Worm (Caenorhabditis elegans): ENCODE measurements around the gene T01D1.5.

The T01D1.5 gene

DNA sequence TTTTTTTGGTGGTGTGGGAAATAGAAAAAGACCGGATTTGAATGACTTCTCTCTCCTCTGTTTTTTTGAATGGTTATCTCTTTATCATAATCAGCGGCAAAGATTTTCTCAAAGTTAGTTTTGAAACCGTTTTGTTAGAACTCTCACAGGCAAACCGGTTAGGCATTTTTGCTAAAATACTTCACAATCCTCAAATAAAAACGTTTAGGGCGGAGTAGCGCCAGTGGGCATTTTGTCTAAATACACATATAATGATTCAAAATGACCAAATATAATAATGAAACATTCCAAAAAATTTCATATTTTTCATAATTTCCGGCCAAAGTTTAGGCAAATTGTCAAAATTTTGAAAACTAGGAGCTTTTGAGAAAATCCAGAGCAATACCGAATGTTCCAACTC is 13.0 kb downstream of the T01D1.5 start, which contains the start of gene T01D1.3:
Gene T01D1.3 (minus strand): TSS at position 101 of the 400 bp plus-strand sequence.
- TF ChIP-seq ama-1 (optimal IDR thresholded peaks at IDR 0.05) (no peak), scrt-1 (GFP tag; IDR thresholded peaks at IDR 0.05) (no peak), F13C5.2 (tag; optimal IDR thresholded peaks at IDR 0.05) (no peak), tbx-37 (GFP tag; conservative IDR thresholded peaks at IDR 0.05) (no peak), ceh-36 (tag; optimal IDR thresholded peaks at IDR 0.05) (no peak)

DNA sequence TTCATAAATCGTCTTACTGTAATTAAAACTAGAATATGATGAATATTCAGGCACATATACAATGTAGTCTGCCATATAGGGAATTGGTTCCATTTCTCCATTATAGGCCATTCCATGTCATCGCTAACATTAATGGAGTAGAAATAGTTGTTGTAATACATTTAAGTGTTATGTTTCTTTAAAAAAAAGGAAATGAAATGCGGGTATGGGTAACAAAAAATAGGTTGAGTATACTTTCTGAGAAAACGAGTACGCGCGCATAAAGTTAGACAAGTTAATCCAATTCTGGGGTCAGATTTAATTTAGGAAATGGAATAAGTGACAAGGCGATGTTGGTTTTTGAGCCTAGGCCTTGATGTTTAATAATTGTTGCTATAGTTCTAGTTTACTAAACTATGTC is 15.2 kb downstream of the T01D1.5 start, which contains the start of gene T01D1.7:
Gene T01D1.7 (minus strand): TSS at position 101 of the 400 bp plus-strand sequence.
- TF ChIP-seq hnd-1 (tag; optimal IDR thresholded peaks at IDR 0.05), result no peak
- TF ChIP-seq F13C5.2 (tag; optimal IDR thresholded peaks at IDR 0.05), result no peak
- TF ChIP-seq pes-1 (GFP tag; IDR thresholded peaks at IDR 0.05), result no peak
- TF ChIP-seq flt-1 (GFP tag; IDR thresholded peaks at IDR 0.05), result no peak
- no peak for TF ChIP-seq ceh-36 (tag; optimal IDR thresholded peaks at IDR 0.05)
- no peak for TF ChIP-seq tbx-11 (GFP tag; IDR thresholded peaks at IDR 0.05)
- TF ChIP-seq tbx-37 (GFP tag; conservative IDR thresholded peaks at IDR 0.05), result no peak
- TF ChIP-seq scrt-1 (GFP tag; IDR thresholded peaks at IDR 0.05), result no peak
- TF ChIP-seq B0310.2 (tag; optimal IDR thresholded peaks at IDR 0.05), result no peak
- no peak for TF ChIP-seq hmbx-1 (tag; optimal IDR thresholded peaks at IDR 0.05)
- no peak for TF ChIP-seq aly-1 (tag; optimal IDR thresholded peaks at IDR 0.05)
- no peak for TF ChIP-seq hmg-4 (GFP tag; optimal IDR thresholded peaks at IDR 0.05)
- TF ChIP-seq ama-1 (optimal IDR thresholded peaks at IDR 0.05), result no peak
- TF ChIP-seq sea-1 (GFP tag; conservative IDR thresholded peaks at IDR 0.05), result no peak

DNA sequence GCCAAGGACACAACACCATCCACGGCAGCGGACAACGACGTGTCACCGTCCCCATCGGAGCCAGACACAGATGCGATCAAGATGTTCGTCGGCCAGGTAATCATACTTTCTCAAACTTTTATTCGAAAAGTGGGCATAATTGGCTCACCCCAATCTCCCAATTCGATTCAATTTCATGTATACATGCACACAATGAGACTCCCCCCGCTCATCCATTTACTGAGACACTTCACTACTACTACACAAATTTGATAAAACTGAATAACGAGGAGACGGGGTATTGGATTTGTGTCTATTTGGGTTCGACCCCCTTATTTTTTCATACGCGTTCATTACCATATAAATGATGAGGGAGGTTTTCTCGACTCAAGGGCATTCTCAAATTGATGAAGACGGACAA is 25.6 kb downstream of the T01D1.5 start:
- TF ChIP-seq ceh-36 (tag; optimal IDR thresholded peaks at IDR 0.05) (no peak), hmbx-1 (tag; optimal IDR thresholded peaks at IDR 0.05) (no peak), sea-1 (GFP tag; conservative IDR thresholded peaks at IDR 0.05) (no peak), B0310.2 (tag; optimal IDR thresholded peaks at IDR 0.05) (no peak), flt-1 (GFP tag; IDR thresholded peaks at IDR 0.05) (no peak), tbx-11 (GFP tag; IDR thresholded peaks at IDR 0.05) (no peak), pes-1 (GFP tag; IDR thresholded peaks at IDR 0.05) (no peak), ama-1 (optimal IDR thresholded peaks at IDR 0.05) (no peak), ceh-13 (GFP tag; optimal IDR thresholded peaks at IDR 0.05) (no peak)

DNA sequence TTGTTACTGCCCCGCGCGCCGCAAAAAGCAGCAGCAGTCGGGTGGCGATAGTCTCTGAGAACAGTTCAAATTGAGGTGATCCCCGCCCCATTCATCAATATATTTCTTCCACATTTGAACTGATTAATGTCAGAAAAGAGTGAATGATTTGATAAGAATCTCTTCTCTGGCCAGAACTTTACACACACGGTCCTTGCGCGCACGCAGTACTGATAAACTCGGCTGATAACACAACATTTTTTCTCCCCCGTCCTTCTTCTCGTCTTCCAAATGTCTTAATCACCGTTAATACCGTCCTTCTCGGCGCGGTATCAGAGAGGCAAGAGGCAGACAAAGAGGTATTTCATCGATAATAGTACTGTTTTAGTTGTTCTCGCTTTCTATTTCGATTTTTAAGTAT is 26.7 kb downstream of the T01D1.5 start, which contains the start of gene etr-1:
Gene etr-1 (plus strand): TSS at position 193 of the 400 bp plus-strand sequence.
- no peak for TF ChIP-seq sea-1 (GFP tag; conservative IDR thresholded peaks at IDR 0.05)
- no peak for TF ChIP-seq B0310.2 (tag; optimal IDR thresholded peaks at IDR 0.05)
- no peak for TF ChIP-seq pes-1 (GFP tag; IDR thresholded peaks at IDR 0.05)
- TF ChIP-seq hmbx-1 (tag; optimal IDR thresholded peaks at IDR 0.05), result no peak
- TF ChIP-seq hmg-4 (GFP tag; optimal IDR thresholded peaks at IDR 0.05), result no peak
- no peak for TF ChIP-seq ama-1 (optimal IDR thresholded peaks at IDR 0.05)
- TF ChIP-seq tbx-37 (GFP tag; conservative IDR thresholded peaks at IDR 0.05), result no peak
- TF ChIP-seq ets-7 (tag; optimal IDR thresholded peaks at IDR 0.05), result no peak
- no peak for TF ChIP-seq flt-1 (GFP tag; IDR thresholded peaks at IDR 0.05)
- no peak for TF ChIP-seq F13C5.2 (tag; optimal IDR thresholded peaks at IDR 0.05)
- TF ChIP-seq aly-1 (tag; optimal IDR thresholded peaks at IDR 0.05), result no peak
- TF ChIP-seq tbx-11 (GFP tag; IDR thresholded peaks at IDR 0.05), result no peak
- TF ChIP-seq scrt-1 (GFP tag; IDR thresholded peaks at IDR 0.05), result no peak
- no peak for TF ChIP-seq ceh-13 (GFP tag; optimal IDR thresholded peaks at IDR 0.05)
- TF ChIP-seq ceh-36 (tag; optimal IDR thresholded peaks at IDR 0.05), result no peak
- no peak for TF ChIP-seq hnd-1 (tag; optimal IDR thresholded peaks at IDR 0.05)

DNA sequence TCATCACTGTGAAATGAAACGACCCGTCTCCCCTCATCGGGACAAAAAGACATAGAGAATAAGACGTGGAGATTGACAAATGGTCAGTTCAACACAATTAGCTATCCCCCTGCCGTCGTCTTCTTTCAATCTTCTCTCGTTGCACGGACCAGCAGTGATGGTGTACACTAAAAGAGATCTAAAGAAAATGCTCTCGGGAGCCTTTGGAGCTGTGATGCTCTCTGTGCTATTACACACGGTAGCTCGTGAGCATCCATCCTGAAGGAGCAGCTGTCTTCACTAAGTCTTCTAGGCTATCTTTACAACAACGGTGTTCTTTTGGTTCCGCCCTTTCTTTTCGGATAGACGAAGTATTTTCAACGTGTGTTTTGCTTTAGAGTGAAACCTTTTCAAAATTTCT is 27.6 kb downstream of the T01D1.5 start:
- no peak for TF ChIP-seq flt-1 (GFP tag; IDR thresholded peaks at IDR 0.05)
- no peak for TF ChIP-seq tra-4 (tag; optimal IDR thresholded peaks at IDR 0.05)
- TF ChIP-seq ceh-13 (GFP tag; optimal IDR thresholded peaks at IDR 0.05), result no peak
- no peak for TF ChIP-seq sea-1 (GFP tag; conservative IDR thresholded peaks at IDR 0.05)
- TF ChIP-seq hnd-1 (tag; optimal IDR thresholded peaks at IDR 0.05), result no peak
- no peak for TF ChIP-seq tbx-11 (GFP tag; IDR thresholded peaks at IDR 0.05)
- TF ChIP-seq aly-1 (tag; optimal IDR thresholded peaks at IDR 0.05), result no peak
- no peak for TF ChIP-seq B0310.2 (tag; optimal IDR thresholded peaks at IDR 0.05)
- TF ChIP-seq scrt-1 (GFP tag; IDR thresholded peaks at IDR 0.05), result no peak
- no peak for TF ChIP-seq pes-1 (GFP tag; IDR thresholded peaks at IDR 0.05)
- no peak for TF ChIP-seq ets-7 (tag; optimal IDR thresholded peaks at IDR 0.05)
- TF ChIP-seq F13C5.2 (tag; optimal IDR thresholded peaks at IDR 0.05), result no peak
- no peak for TF ChIP-seq tbx-37 (GFP tag; conservative IDR thresholded peaks at IDR 0.05)

DNA sequence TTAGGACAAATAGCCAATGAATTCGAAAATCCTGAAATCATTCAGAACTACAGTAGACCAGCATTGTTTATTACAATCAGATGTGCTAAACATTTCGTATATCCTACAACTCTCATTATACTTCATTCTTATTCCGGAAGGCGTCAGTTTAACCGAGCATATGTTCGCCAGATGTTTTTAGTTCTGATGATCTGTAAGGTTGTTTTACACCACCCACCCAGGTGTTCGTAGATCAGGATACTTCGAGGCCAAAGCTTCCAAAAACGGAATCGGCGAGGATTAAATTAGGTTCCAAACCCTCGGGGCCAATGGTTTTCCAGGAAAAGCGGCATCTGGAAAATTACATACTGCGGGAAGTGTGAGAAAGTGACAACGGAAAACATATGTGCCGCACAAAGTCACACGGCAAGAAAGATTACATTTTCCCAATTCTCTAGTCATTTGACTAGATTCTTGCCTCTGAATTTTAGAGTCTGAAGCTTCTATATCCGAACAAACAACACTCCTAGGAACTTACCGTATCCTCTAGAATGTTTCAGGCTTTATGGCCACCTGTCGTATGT is 28.2 kb downstream of the T01D1.5 start:
- TF ChIP-seq tbx-37 (GFP tag; conservative IDR thresholded peaks at IDR 0.05) (no peak), pes-1 (GFP tag; IDR thresholded peaks at IDR 0.05) (no peak), aly-1 (tag; optimal IDR thresholded peaks at IDR 0.05) (no peak), hnd-1 (tag; optimal IDR thresholded peaks at IDR 0.05) (no peak)

DNA sequence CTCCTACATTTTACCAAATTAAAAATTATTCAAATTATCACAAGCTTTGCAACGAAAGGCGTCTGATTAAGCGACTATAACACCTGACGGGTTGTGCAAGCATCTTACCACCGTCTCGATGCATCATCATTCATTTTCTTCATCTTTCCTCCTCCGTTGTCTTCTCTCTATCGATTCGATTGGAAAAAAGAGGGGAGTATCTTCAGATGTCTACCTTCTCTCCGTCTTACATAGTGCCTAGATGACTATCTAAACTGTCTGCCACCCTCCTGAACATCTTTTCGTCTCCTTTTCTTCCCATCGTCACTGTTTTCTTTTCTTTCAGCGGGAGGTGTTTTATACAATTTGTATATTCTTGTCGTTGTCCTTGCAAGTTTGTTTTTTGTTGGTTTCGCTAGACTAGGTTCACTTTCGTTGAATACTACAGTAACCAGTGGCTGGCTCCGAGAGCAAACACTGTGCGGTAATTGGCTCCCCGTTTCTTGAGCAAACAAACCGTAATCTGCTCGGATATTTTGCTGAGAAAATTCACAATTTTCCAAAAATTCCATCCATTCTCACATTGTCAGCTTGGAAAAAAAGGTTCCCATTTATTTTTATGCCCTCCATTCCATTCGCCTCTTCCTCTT is 29.5 kb downstream of the T01D1.5 start:
- no peak for TF ChIP-seq hnd-1 (tag; optimal IDR thresholded peaks at IDR 0.05)
- TF ChIP-seq pes-1 (GFP tag; IDR thresholded peaks at IDR 0.05), result no peak
- TF ChIP-seq ceh-36 (tag; optimal IDR thresholded peaks at IDR 0.05), result no peak
- TF ChIP-seq tbx-11 (GFP tag; IDR thresholded peaks at IDR 0.05), result no peak
- TF ChIP-seq scrt-1 (GFP tag; IDR thresholded peaks at IDR 0.05), result no peak

Measured in whole organism, early embryonic.